Worm (Caenorhabditis elegans): ENCODE results near the gene clec-6.

ce11 chrIII:4924134-4924533, 36.9 kb upstream of the clec-6 start:
- TF ChIP-seq pqm-1 (tag; optimal IDR thresholded peaks at IDR 0.05) (no peak), nhr-12 (tag; optimal IDR thresholded peaks at IDR 0.05) (no peak), lin-15B (tag; optimal IDR thresholded peaks at IDR 0.05) (no peak)

Measured in whole organism, L3 larva.